Worm (Caenorhabditis elegans) whole organism, L2 larva: ENCODE results near the gene K06H7.8.

Experiments
- C34F6.9 ChIP-seq: fragments of 150-350 bp; optimal IDR thresholded peaks from 2 replicates; lab custom pipeline; 2014; ENCODE audit warnings: missing biosample characterization, missing genetic modification characterization
- R02D3.7 ChIP-seq: fragments of 150-350 bp; optimal IDR thresholded peaks from 2 replicates; lab custom pipeline; 2014; ENCODE audit warnings: missing biosample characterization, missing genetic modification characterization
- Y55F3AM.14 ChIP-seq: fragments of 200-800 bp; sonication (Bioruptor generic); optimal IDR thresholded peaks from 2 replicates; lab custom pipeline; 2018; ENCODE audit warnings: mild to moderate bottlenecking, missing genetic modification characterization, missing compliant biosample characterization
- ZK546.5 ChIP-seq: sonication (generic microtip); optimal IDR thresholded peaks from 2 replicates; lab custom pipeline; 2017; ENCODE audit warnings: missing biosample characterization, missing genetic modification characterization
- aly-2 ChIP-seq: fragments of 150-350 bp; optimal IDR thresholded peaks from 2 replicates; lab custom pipeline; 2014; ENCODE audit warnings: missing biosample characterization, missing genetic modification characterization
- ama-1 ChIP-seq: fragments of 150-350 bp; optimal IDR thresholded peaks from 2 replicates; lab custom pipeline; 2018; ENCODE audit warnings: inconsistent platforms
- ceh-16 ChIP-seq: fragments of 150-350 bp; optimal IDR thresholded peaks from 2 replicates; lab custom pipeline; 2014; ENCODE audit warnings: missing biosample characterization, missing genetic modification characterization
- ceh-82 ChIP-seq: fragments of 150-350 bp; optimal IDR thresholded peaks from 2 replicates; lab custom pipeline; 2014; ENCODE audit warnings: missing biosample characterization, missing genetic modification characterization
- dmd-4 ChIP-seq: sonication (generic microtip); optimal IDR thresholded peaks from 2 replicates; lab custom pipeline; 2017; ENCODE audit warnings: missing biosample characterization, missing genetic modification characterization
- egl-27 ChIP-seq: sonication (generic microtip); optimal IDR thresholded peaks from 3 replicates; lab custom pipeline; 2017; ENCODE audit warnings: missing biosample characterization, missing genetic modification reagents, missing genetic modification characterization
- elt-1 ChIP-seq: fragments of 150-350 bp; optimal IDR thresholded peaks from 2 replicates; lab custom pipeline; 2014; ENCODE audit warnings: missing biosample characterization, missing genetic modification characterization
- elt-3 ChIP-seq: sonication (generic microtip); optimal IDR thresholded peaks from 2 replicates; lab custom pipeline; 2017; ENCODE audit warnings: missing biosample characterization, missing genetic modification characterization
- fos-1 ChIP-seq: fragments of 150-350 bp; optimal IDR thresholded peaks from 2 replicates; lab custom pipeline; 2014; ENCODE audit warnings: missing biosample characterization, missing genetic modification characterization
- lin-11 ChIP-seq: fragments of 150-350 bp; sonication (generic microtip); optimal IDR thresholded peaks from 2 replicates; lab custom pipeline; 2014; ENCODE audit warnings: missing biosample characterization, missing genetic modification characterization, inconsistent platforms, mixed read lengths
- lin-39 ChIP-seq: fragments of 150-350 bp; optimal IDR thresholded peaks from 2 replicates; lab custom pipeline; 2014; ENCODE audit warnings: missing biosample characterization, missing genetic modification reagents, missing genetic modification characterization
- lsy-2 ChIP-seq, 2 experiments: fragments of 150-350 bp in 1 of 2; sonication (generic microtip) in 1 of 2; optimal IDR thresholded peaks; 2 replicates each; lab custom pipeline; 2014 to 2017; ENCODE audit warnings: missing biosample characterization in 2 of 2, missing genetic modification characterization in 2 of 2
- mbf-1 ChIP-seq: sonication (generic microtip); optimal IDR thresholded peaks from 2 replicates; lab custom pipeline; 2017; ENCODE audit warnings: missing biosample characterization, missing genetic modification characterization
- nhr-10 ChIP-seq: sonication (generic microtip); optimal IDR thresholded peaks from 2 replicates; lab custom pipeline; 2017; ENCODE audit warnings: missing biosample characterization, missing genetic modification characterization
- nhr-129 ChIP-seq: fragments of 150-350 bp; optimal IDR thresholded peaks from 2 replicates; lab custom pipeline; 2014; ENCODE audit warnings: missing biosample characterization, missing genetic modification characterization
- nhr-21 ChIP-seq: fragments of 150-350 bp; optimal IDR thresholded peaks from 2 replicates; lab custom pipeline; 2014; ENCODE audit warnings: missing biosample characterization, missing genetic modification characterization
- nhr-237 ChIP-seq: fragments of 150-350 bp; optimal IDR thresholded peaks from 2 replicates; lab custom pipeline; 2014; ENCODE audit warnings: missing biosample characterization, missing genetic modification characterization
- nhr-25 ChIP-seq: fragments of 150-350 bp; sonication (generic microtip); optimal IDR thresholded peaks from 3 replicates; lab custom pipeline; 2014; ENCODE audit warnings: missing biosample characterization, missing genetic modification characterization
- nhr-6 ChIP-seq: fragments of 150-350 bp; optimal IDR thresholded peaks from 2 replicates; lab custom pipeline; 2014; ENCODE audit warnings: missing biosample characterization, missing genetic modification characterization
- nhr-77 ChIP-seq: fragments of 150-350 bp; optimal IDR thresholded peaks from 2 replicates; lab custom pipeline; 2014; ENCODE audit warnings: missing biosample characterization, missing genetic modification characterization
- peb-1 ChIP-seq: fragments of 150-350 bp; optimal IDR thresholded peaks from 2 replicates; lab custom pipeline; 2014; ENCODE audit warnings: missing biosample characterization, missing genetic modification characterization
- skn-1 ChIP-seq: sonication (generic microtip); optimal IDR thresholded peaks from 2 replicates; lab custom pipeline; 2017; ENCODE audit warnings: missing biosample characterization, missing genetic modification characterization
- sma-9 ChIP-seq, 2 experiments: fragments of 150-350 bp in 1 of 2; sonication (generic microtip) in 1 of 2; optimal IDR thresholded peaks; 2 replicates each; lab custom pipeline; 2014 to 2016; ENCODE audit warnings: missing genetic modification characterization in 2 of 2, mild to moderate bottlenecking in 1 of 2, missing biosample characterization in 1 of 2, missing compliant biosample characterization in 1 of 2, missing genetic modification reagents in 1 of 2, moderate library complexity in 1 of 2
- snpc-4 ChIP-seq: fragments of 150-350 bp; optimal IDR thresholded peaks from 2 replicates; lab custom pipeline; 2014; ENCODE audit warnings: missing biosample characterization, missing genetic modification characterization
- unc-39 ChIP-seq: fragments of 150-350 bp; optimal IDR thresholded peaks from 2 replicates; lab custom pipeline; 2014; ENCODE audit warnings: missing biosample characterization, missing genetic modification characterization
- unc-55 ChIP-seq: fragments of 150-350 bp; sonication (generic microtip); optimal IDR thresholded peaks from 3 replicates; lab custom pipeline; 2014; ENCODE audit warnings: missing biosample characterization, missing genetic modification reagents, missing genetic modification characterization
- unc-62 ChIP-seq: fragments of 150-350 bp; optimal IDR thresholded peaks from 2 replicates; lab custom pipeline; 2014; ENCODE audit warnings: missing biosample characterization, missing genetic modification reagents, missing genetic modification characterization
- zag-1 ChIP-seq: fragments of 150-350 bp; optimal IDR thresholded peaks from 2 replicates; lab custom pipeline; 2014; ENCODE audit warnings: missing biosample characterization, missing genetic modification characterization
- ztf-1 ChIP-seq: fragments of 200-800 bp; sonication (Bioruptor generic); conservative IDR thresholded peaks from 2 replicates; pipeline ENCODE4 v1.3.6; 2022; ENCODE audit warnings: missing genetic modification characterization, missing compliant biosample characterization
- ztf-11 ChIP-seq: sonication (generic microtip); optimal IDR thresholded peaks from 2 replicates; lab custom pipeline; 2017; ENCODE audit warnings: missing biosample characterization, missing genetic modification characterization
- ztf-4 ChIP-seq: fragments of 150-350 bp; optimal IDR thresholded peaks from 2 replicates; lab custom pipeline; 2014; ENCODE audit warnings: missing biosample characterization, missing genetic modification characterization

K06H7.8 gene

DNA sequence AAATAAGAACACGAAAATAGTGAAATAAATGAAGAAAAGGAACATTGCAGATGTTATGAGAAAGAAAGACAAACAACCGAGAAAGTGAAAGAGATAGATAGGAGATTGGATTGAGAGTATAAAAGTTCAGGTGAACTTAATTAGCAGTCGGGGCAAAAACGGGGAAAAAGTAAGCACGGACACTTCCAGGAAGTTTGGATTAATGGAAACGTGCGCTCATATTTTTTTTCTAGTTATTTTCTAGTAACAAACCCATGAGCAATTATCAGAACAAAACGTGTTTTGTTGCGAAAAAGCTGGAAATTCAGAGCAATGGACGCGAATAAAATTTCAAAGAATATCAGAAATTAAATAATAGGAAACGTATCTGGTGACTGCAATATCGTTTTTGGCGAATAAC, 23.9 kb upstream of the K06H7.8 start:
- TF ChIP-seq nhr-77 (tag; lab: Kevin White, UChicago) (no peak), lin-11 (peak; percentile 12), lsy-2 (tag; optimal IDR thresholded peaks at IDR 0.05; lab: Kevin White, UChicago) (peak in 1 of 2 experiments; percentile 55), nhr-21 (tag; lab: Kevin White, UChicago) (peak; percentile 63)

- no peak for TF ChIP-seq C34F6.9 (tag; lab: Kevin White, UChicago)
- no peak for TF ChIP-seq ceh-82 (tag; lab: Kevin White, UChicago)
- no peak for TF ChIP-seq nhr-21 (tag; lab: Kevin White, UChicago)
- TF ChIP-seq unc-39 (tag; lab: Kevin White, UChicago) = no peak
- TF ChIP-seq Y55F3AM.14 (GFP tag; lab: Kevin White, UChicago) = no peak
- no peak for TF ChIP-seq dmd-4 (tag; lab: Kevin White, UChicago)
- no peak for TF ChIP-seq peb-1 (tag; lab: Kevin White, UChicago)
Measured at ce11 chrIII:8121132-8121531, 23.1 kb upstream of the K06H7.8 start, which contains the start of gene gei-8. Gene gei-8, minus strand, starts transcription at chrIII:8121232.

DNA sequence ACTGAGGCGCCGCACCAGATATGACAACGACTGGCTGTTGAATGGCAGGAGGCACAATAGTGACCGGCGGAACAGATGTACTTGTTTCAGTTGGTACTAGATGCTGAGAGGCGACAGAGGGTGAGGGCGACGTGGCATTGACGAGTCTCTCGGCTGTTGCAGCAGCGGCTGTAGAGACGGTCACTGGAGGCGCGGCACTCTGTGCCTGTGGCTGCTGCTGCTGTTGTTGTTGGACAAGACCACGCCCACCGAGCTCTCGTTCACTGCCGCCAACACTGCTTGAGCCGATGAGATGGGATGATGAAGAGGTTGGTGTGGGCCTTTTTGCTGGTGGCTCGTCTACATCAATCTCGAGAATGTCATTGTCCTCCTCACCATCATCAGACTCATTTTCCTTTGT, 19.1 kb upstream of the K06H7.8 start:
- TF ChIP-seq zag-1 (tag; lab: Kevin White, UChicago) (no peak), nhr-129 (tag; lab: Kevin White, UChicago) (no peak), dmd-4 (tag; lab: Kevin White, UChicago) (no peak), ztf-1 (GFP tag; lab: Robert Waterston, UW) (no peak), nhr-25 (tag; lab: Kevin White, UChicago) (no peak), egl-27 (no peak), aly-2 (tag; lab: Kevin White, UChicago) (no peak), ama-1 (lab: Kevin White, UChicago) (no peak)

DNA sequence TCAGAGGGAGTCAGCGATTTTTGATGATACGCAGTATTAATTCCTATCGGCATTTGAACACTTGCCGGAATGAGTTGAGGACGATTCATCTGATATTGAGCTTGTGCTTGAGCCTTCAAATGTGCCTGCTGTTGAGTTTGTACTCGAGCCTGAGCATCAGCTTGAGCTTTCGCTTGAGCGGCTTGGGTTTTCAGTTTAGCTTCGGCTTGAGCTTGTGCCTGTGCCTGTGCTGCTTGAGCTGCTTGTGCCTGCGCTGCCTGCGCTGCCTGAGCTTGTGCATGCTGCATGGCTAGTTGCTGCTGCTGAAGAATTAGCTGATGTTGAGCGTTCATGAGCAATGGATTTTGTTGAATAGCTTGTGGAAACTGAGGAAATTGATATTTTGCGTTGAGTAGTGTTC, 17.9 kb upstream of the K06H7.8 start:
- no peak for TF ChIP-seq unc-55 (GFP tag; lab: Kevin White, UChicago)
- no peak for TF ChIP-seq nhr-21 (tag; lab: Kevin White, UChicago)
- TF ChIP-seq unc-62 (GFP tag; lab: Kevin White, UChicago) = no peak
- TF ChIP-seq elt-3 (tag; lab: Kevin White, UChicago) = no peak
- no peak for TF ChIP-seq lsy-2 (tag; optimal IDR thresholded peaks at IDR 0.05; lab: Kevin White, UChicago)
- TF ChIP-seq unc-39 (tag; lab: Kevin White, UChicago) = no peak
- TF ChIP-seq skn-1 (tag; lab: Kevin White, UChicago) = no peak
- no peak for TF ChIP-seq ceh-16
- TF ChIP-seq peb-1 (tag; lab: Kevin White, UChicago) = no peak
- TF ChIP-seq sma-9 (GFP tag; optimal IDR thresholded peaks at IDR 0.05; lab: Kevin White, UChicago) = no peak
- TF ChIP-seq sma-9 (tag; optimal IDR thresholded peaks at IDR 0.05; lab: Kevin White, UChicago) = no peak
- TF ChIP-seq fos-1 (tag; lab: Kevin White, UChicago) = no peak
- TF ChIP-seq ZK546.5 = no peak
- TF ChIP-seq nhr-6 (tag; lab: Kevin White, UChicago) = no peak
- TF ChIP-seq ztf-4 (tag; lab: Kevin White, UChicago) = no peak
- TF ChIP-seq C34F6.9 (tag; lab: Kevin White, UChicago) = no peak

- no peak for TF ChIP-seq ztf-4 (tag; lab: Kevin White, UChicago)
- TF ChIP-seq unc-62 (GFP tag; lab: Kevin White, UChicago) = no peak
- TF ChIP-seq mbf-1 (tag; lab: Kevin White, UChicago) = no peak
- TF ChIP-seq ztf-1 (GFP tag; lab: Robert Waterston, UW) = no peak
- no peak for TF ChIP-seq unc-55 (GFP tag; lab: Kevin White, UChicago)
- no peak for TF ChIP-seq ceh-82 (tag; lab: Kevin White, UChicago)
- TF ChIP-seq dmd-4 (tag; lab: Kevin White, UChicago) = no peak
- TF ChIP-seq ztf-11 (tag; lab: Kevin White, UChicago) = no peak
- TF ChIP-seq nhr-237 = no peak
- no peak for TF ChIP-seq lin-11
- no peak for TF ChIP-seq C34F6.9 (tag; lab: Kevin White, UChicago)
- no peak for TF ChIP-seq elt-1
- TF ChIP-seq nhr-6 (tag; lab: Kevin White, UChicago) = no peak
- TF ChIP-seq lin-39 (tag; lab: Kevin White, UChicago) = no peak
- no peak for TF ChIP-seq R02D3.7
- no peak for TF ChIP-seq nhr-10 (tag; lab: Kevin White, UChicago)
- no peak for TF ChIP-seq snpc-4 (tag; lab: Kevin White, UChicago)
Measured at ce11 chrIII:8111347-8111746, 13.3 kb upstream of the K06H7.8 start.
